Worm (Caenorhabditis elegans) whole organism, mixed stage, embryonic: ENCODE results near the gene nhr-94.

Experiments
- nhr-2 ChIP-seq: fragments of 150-350 bp; optimal IDR thresholded peaks from 2 replicates; lab custom pipeline; 2014; ENCODE audit warnings: missing biosample characterization, missing genetic modification characterization
- nhr-237 ChIP-seq: fragments of 150-350 bp; optimal IDR thresholded peaks from 2 replicates; lab custom pipeline; 2014; ENCODE audit warnings: missing biosample characterization, missing genetic modification characterization
- pha-4 ChIP-seq: fragments of 150-350 bp; optimal IDR thresholded peaks from 2 replicates; lab custom pipeline; 2018; ENCODE audit warnings: missing biosample characterization, missing genetic modification reagents, missing genetic modification characterization
- snpc-4 ChIP-seq: fragments of 150-350 bp; optimal IDR thresholded peaks from 2 replicates; lab custom pipeline; 2014; ENCODE audit warnings: missing biosample characterization, missing genetic modification characterization

DNA sequence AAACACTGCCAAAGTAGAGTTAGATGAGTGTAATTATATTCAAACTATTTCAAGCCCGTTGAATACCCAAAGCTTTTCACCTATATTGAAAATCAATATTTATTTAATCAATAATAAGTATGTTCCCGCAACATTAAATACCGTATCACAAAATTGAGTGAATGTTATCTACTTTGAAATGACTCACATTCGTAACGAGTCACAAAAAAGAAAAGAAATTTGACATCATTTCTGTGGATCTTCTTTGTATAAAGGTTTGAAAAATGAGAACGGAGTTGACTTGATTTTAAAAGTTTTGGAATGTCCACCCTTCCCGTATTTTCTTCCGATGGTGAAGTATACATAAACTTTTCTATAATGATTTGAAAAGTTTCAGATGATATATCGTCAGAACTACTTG is 49.2 kb upstream of the nhr-94 start, which contains the start of gene srr-10:
- no peak for TF ChIP-seq nhr-237
- no peak for TF ChIP-seq nhr-2 (tag; lab: Kevin White, UChicago)
- TF ChIP-seq snpc-4: no peak
- no peak for TF ChIP-seq pha-4 (tag; lab: Kevin White, UChicago)
